Fruit fly (Drosophila melanogaster): Measurements from ENCODE around the gene ncd.

ncd gene

dm6 chr3R:29847126-29847525 is 40.2 kb upstream of the ncd start (continued):
- TF ChIP-seq az2 (GFP tag; optimal IDR thresholded peaks at IDR 0.05): peak; percentile 4
- TF ChIP-seq CG3838 (GFP tag; optimal IDR thresholded peaks at IDR 0.05): no peak
- no peak for TF ChIP-seq Lhr (GFP tag; optimal IDR thresholded peaks at IDR 0.05)
- TF ChIP-seq ara (GFP tag; IDR thresholded peaks at IDR 0.05): peak; percentile 51; the same call in 1 of the 2 replicates
- no peak for TF ChIP-seq CG34376 (GFP tag; optimal IDR thresholded peaks at IDR 0.05)
- TF ChIP-seq jing (GFP tag; optimal IDR thresholded peaks at IDR 0.05): no peak
- no peak for TF ChIP-seq CG14710 (tag; optimal IDR thresholded peaks at IDR 0.05)
- TF ChIP-seq CG11560 (tag; IDR thresholded peaks at IDR 0.05): 0 out of 3 replicates have a peak, but pooled peaks have one; percentile 13
- peak; percentile 13 for TF ChIP-seq Xbp1 (GFP tag; optimal IDR thresholded peaks at IDR 0.05)
- TF ChIP-seq CG6765 (GFP tag; optimal IDR thresholded peaks at IDR 0.05): no peak
- TF ChIP-seq lbe (GFP tag; optimal IDR thresholded peaks at IDR 0.05): no peak
- no peak for TF ChIP-seq CG8388 (GFP tag; optimal IDR thresholded peaks at IDR 0.05)
- no peak for TF ChIP-seq Xrp1 (GFP tag; IDR thresholded peaks at IDR 0.05)
- no peak for TF ChIP-seq PHDP (tag; optimal IDR thresholded peaks at IDR 0.05)
- TF ChIP-seq kah (GFP tag; optimal IDR thresholded peaks at IDR 0.05): no peak
- no peak for TF ChIP-seq CG10147 (GFP tag; optimal IDR thresholded peaks at IDR 0.05)
- no peak for TF ChIP-seq fd96Cb (tag; optimal IDR thresholded peaks at IDR 0.05)
- TF ChIP-seq bsh (GFP tag; optimal IDR thresholded peaks at IDR 0.05): no peak
- TF ChIP-seq CG30431 (GFP tag; optimal IDR thresholded peaks at IDR 0.05): no peak
- peak; percentile 38; the same call in 1 of the 3 replicates for TF ChIP-seq dysf (GFP tag; IDR thresholded peaks at IDR 0.05)
- no peak for TF ChIP-seq HLH3B (GFP tag; IDR thresholded peaks at IDR 0.05)
- TF ChIP-seq Dp (GFP tag; optimal IDR thresholded peaks at IDR 0.05): no peak
- TF ChIP-seq HmgZ (tag; optimal IDR thresholded peaks at IDR 0.05): no peak
- no peak for TF ChIP-seq CG11695 (GFP tag; IDR thresholded peaks at IDR 0.05)
- TF ChIP-seq Adf1 (GFP tag; IDR thresholded peaks at IDR 0.05): no peak
- no peak for TF ChIP-seq chn (GFP tag; optimal IDR thresholded peaks at IDR 0.05)
- TF ChIP-seq lola (GFP tag; optimal IDR thresholded peaks at IDR 0.05): no peak
- no peak for TF ChIP-seq Taf1 (GFP tag; IDR thresholded peaks at IDR 0.05)
- no peak for TF ChIP-seq hth (optimal IDR thresholded peaks at IDR 0.05)
- no peak for TF ChIP-seq grn (GFP tag; optimal IDR thresholded peaks at IDR 0.05)
- peak; percentile 15 for TF ChIP-seq Ssrp (tag; optimal IDR thresholded peaks at IDR 0.05)
- TF ChIP-seq ci (GFP tag; IDR thresholded peaks at IDR 0.05): peak; percentile 48; the same call in 1 of the 3 replicates
- no peak for TF ChIP-seq CG2712 (tag; optimal IDR thresholded peaks at IDR 0.05)
- TF ChIP-seq CG4404 (GFP tag; IDR thresholded peaks at IDR 0.05): no peak
- TF ChIP-seq prd (optimal IDR thresholded peaks at IDR 0.05): no peak
- TF ChIP-seq prd (GFP tag; IDR thresholded peaks at IDR 0.05): peak; percentile 69; the same call in 2 of the 3 replicates
- no peak for TF ChIP-seq Fer1 (GFP tag; optimal IDR thresholded peaks at IDR 0.05)
- TF ChIP-seq row (GFP tag; IDR thresholded peaks at IDR 0.05): 0 out of 3 replicates have a peak, but pooled peaks have one; percentile 29
- no peak for TF ChIP-seq CG14965 (GFP tag; optimal IDR thresholded peaks at IDR 0.05; ENCODE audit: borderline replicate concordance)
- no peak for TF ChIP-seq hkb (optimal IDR thresholded peaks at IDR 0.05)
- TF ChIP-seq hkb (GFP tag; IDR thresholded peaks at IDR 0.05): 0 out of 2 replicates have a peak, but pooled peaks have one; percentile 18
- no peak for TF ChIP-seq ase (GFP tag; IDR thresholded peaks at IDR 0.05)
- TF ChIP-seq CG12659 (GFP tag; optimal IDR thresholded peaks at IDR 0.05): no peak
- no peak for TF ChIP-seq sim (GFP tag; IDR thresholded peaks at IDR 0.05)
- no peak for TF ChIP-seq CG32532 (GFP tag; IDR thresholded peaks at IDR 0.05)
- no peak for TF ChIP-seq bab2 (GFP tag; optimal IDR thresholded peaks at IDR 0.05)
- TF ChIP-seq CG2678 (tag; optimal IDR thresholded peaks at IDR 0.05): no peak
- no peak for TF ChIP-seq Hr78 (GFP tag; optimal IDR thresholded peaks at IDR 0.05)
- TF ChIP-seq CG2199 (GFP tag; IDR thresholded peaks at IDR 0.05): no peak
- TF ChIP-seq corto (GFP tag; optimal IDR thresholded peaks at IDR 0.05): no peak
- TF ChIP-seq Opbp (GFP tag; IDR thresholded peaks at IDR 0.05; ENCODE audit: partially characterized antibody): no peak
- TF ChIP-seq Ravus (GFP tag; IDR thresholded peaks at IDR 0.05): no peak

All from whole organism, embryonic.